Worm (Caenorhabditis elegans): ENCODE results near the gene B0524.2.

Gene B0524.2

DNA sequence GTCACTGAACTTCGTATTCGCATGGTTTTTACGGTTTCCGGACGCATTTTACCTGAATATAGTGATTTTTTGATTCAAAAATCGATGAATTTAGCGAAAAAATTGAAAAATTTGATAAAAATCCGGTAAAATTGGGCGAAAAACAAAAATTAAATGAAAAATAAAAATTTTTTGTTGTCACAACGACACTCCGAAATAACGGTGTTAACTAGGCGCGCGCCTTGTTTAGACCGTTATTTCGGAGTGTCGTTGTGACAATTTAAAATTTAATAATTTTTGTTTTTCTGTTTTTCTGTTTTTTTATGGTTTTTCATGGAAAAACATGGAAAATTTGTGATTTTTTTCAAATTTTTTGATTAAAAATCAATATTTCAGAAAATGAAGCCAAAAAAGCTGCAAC is 11.7 kb downstream of the B0524.2 start, which contains the start of the genes B0524.6 and pqn-41:
Gene B0524.6 (minus strand): TSS at position 52 of the 400 bp plus-strand sequence.
Gene pqn-41 (plus strand): TSS at position 370 of the 400 bp plus-strand sequence.
- TF ChIP-seq fkh-10 (GFP tag; optimal IDR thresholded peaks at IDR 0.05) (no peak), ceh-82 (tag; optimal IDR thresholded peaks at IDR 0.05) (no peak), skn-1 (tag; optimal IDR thresholded peaks at IDR 0.05) (no peak), unc-62 (GFP tag; optimal IDR thresholded peaks at IDR 0.05) (no peak), snpc-4 (tag; optimal IDR thresholded peaks at IDR 0.05) (peak; percentile 54), ztf-11 (tag; optimal IDR thresholded peaks at IDR 0.05) (no peak), elt-2 (tag; optimal IDR thresholded peaks at IDR 0.05) (no peak), nhr-12 (tag; optimal IDR thresholded peaks at IDR 0.05) (no peak), fos-1 (tag; optimal IDR thresholded peaks at IDR 0.05) (no peak), eor-1 (tag; optimal IDR thresholded peaks at IDR 0.05) (no peak), nfya-1 (tag; optimal IDR thresholded peaks at IDR 0.05; ENCODE audit: insufficient read depth) (peak; percentile 61), nhr-11 (tag; optimal IDR thresholded peaks at IDR 0.05) (no peak), lsy-12 (tag; optimal IDR thresholded peaks at IDR 0.05) (no peak), ceh-28 (tag; optimal IDR thresholded peaks at IDR 0.05) (no peak), lin-15B (tag; optimal IDR thresholded peaks at IDR 0.05) (peak; percentile 74), daf-12 (tag; optimal IDR thresholded peaks at IDR 0.05) (no peak), nhr-67 (tag; optimal IDR thresholded peaks at IDR 0.05) (no peak), nhr-76 (tag; optimal IDR thresholded peaks at IDR 0.05) (no peak), elt-3 (tag; optimal IDR thresholded peaks at IDR 0.05) (no peak), ztf-4 (tag; optimal IDR thresholded peaks at IDR 0.05) (no peak), nhr-25 (tag; optimal IDR thresholded peaks at IDR 0.05) (no peak), ama-1 (optimal IDR thresholded peaks at IDR 0.05) (no peak), fkh-2 (tag; optimal IDR thresholded peaks at IDR 0.05) (no peak), ZK546.5 (tag; optimal IDR thresholded peaks at IDR 0.05) (no peak), ceh-16 (tag; optimal IDR thresholded peaks at IDR 0.05) (no peak), R02D3.7 (tag; optimal IDR thresholded peaks at IDR 0.05) (no peak), mml-1 (tag; optimal IDR thresholded peaks at IDR 0.05) (no peak), nhr-23 (tag; optimal IDR thresholded peaks at IDR 0.05) (peak; percentile 75), elt-1 (tag; optimal IDR thresholded peaks at IDR 0.05) (no peak), ceh-9 (tag; optimal IDR thresholded peaks at IDR 0.05) (no peak), nhr-77 (tag; optimal IDR thresholded peaks at IDR 0.05) (no peak), sea-2 (GFP tag; optimal IDR thresholded peaks at IDR 0.05) (no peak), pha-4 (tag; optimal IDR thresholded peaks at IDR 0.05) (peak; percentile 85), zag-1 (tag; optimal IDR thresholded peaks at IDR 0.05) (no peak), nhr-28 (tag; optimal IDR thresholded peaks at IDR 0.05) (no peak), pqm-1 (tag; optimal IDR thresholded peaks at IDR 0.05) (peak; percentile 7), hmg-11 (tag; optimal IDR thresholded peaks at IDR 0.05) (peak; percentile 8), nhr-237 (tag; optimal IDR thresholded peaks at IDR 0.05) (no peak), unc-39 (tag; optimal IDR thresholded peaks at IDR 0.05) (no peak), lin-39 (tag; optimal IDR thresholded peaks at IDR 0.05) (peak; percentile 36), aly-2 (tag; optimal IDR thresholded peaks at IDR 0.05) (no peak), tbx-2 (tag; optimal IDR thresholded peaks at IDR 0.05) (no peak), nhr-43 (tag; optimal IDR thresholded peaks at IDR 0.05; ENCODE audit: poor library complexity, severe bottlenecking) (no peak)

DNA sequence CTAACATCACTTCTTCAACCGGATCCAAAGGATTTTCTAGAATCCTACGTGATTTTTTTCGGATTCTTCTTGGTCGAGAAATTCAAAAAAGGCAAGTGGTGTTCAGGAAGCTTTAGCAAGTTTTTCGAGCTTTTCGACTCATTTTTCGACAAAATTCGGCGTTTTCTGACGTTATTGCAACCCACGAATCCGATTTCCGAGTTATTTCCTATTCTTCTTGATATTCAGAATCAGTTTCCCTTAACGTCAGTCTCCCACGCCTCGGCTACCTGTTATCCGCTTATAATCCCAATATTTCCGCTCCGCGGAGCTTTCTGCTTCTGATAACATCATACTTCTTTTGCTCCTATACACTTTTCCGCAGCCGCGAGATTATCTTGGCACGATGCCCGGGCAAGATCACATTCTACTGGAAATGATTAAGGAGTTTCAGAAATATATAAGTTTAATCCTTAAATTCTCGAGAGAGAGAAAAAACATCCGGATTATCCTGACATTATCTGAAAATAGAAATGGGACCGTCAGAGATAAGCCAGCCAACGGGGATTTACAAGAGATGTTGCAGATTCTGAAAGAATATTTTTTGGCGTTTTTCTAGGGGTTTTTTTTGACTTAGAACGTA is 24.6 kb downstream of the B0524.2 start:
- TF ChIP-seq nfya-1 (tag; optimal IDR thresholded peaks at IDR 0.05; ENCODE audit: insufficient read depth) (no peak), nhr-11 (tag; optimal IDR thresholded peaks at IDR 0.05) (no peak), lin-15B (tag; optimal IDR thresholded peaks at IDR 0.05) (no peak), eor-1 (tag; optimal IDR thresholded peaks at IDR 0.05) (no peak), R02D3.7 (tag; optimal IDR thresholded peaks at IDR 0.05) (no peak), skn-1 (tag; optimal IDR thresholded peaks at IDR 0.05) (no peak), mml-1 (tag; optimal IDR thresholded peaks at IDR 0.05) (no peak), nhr-67 (tag; optimal IDR thresholded peaks at IDR 0.05) (no peak), pqm-1 (tag; optimal IDR thresholded peaks at IDR 0.05) (no peak), ztf-4 (tag; optimal IDR thresholded peaks at IDR 0.05) (no peak)
